Worm (Caenorhabditis elegans): ENCODE results near the gene C16D9.1.

ce11 chrV:8211993-8212392 is 47.1 kb upstream of the C16D9.1 start:
- no peak for TF ChIP-seq madf-10 (tag; optimal IDR thresholded peaks at IDR 0.05)
- no peak for TF ChIP-seq ceh-91 (GFP tag; IDR thresholded peaks at IDR 0.05)
- no peak for TF ChIP-seq repo-1 (tag; optimal IDR thresholded peaks at IDR 0.05)
- TF ChIP-seq nfyb-1 (GFP tag; IDR thresholded peaks at IDR 0.05) = no peak
- no peak for TF ChIP-seq sea-2 (GFP tag; IDR thresholded peaks at IDR 0.05)
- no peak for TF ChIP-seq lag-1 (GFP tag; IDR thresholded peaks at IDR 0.05)
- no peak for TF ChIP-seq C17E4.6 (GFP tag; IDR thresholded peaks at IDR 0.05)
- no peak for TF ChIP-seq T26A5.8 (tag; optimal IDR thresholded peaks at IDR 0.05)
- no peak for TF ChIP-seq ama-1 (optimal IDR thresholded peaks at IDR 0.05)
- TF ChIP-seq ama-1 (GFP tag; optimal IDR thresholded peaks at IDR 0.05) = no peak
